Worm (Caenorhabditis elegans): ENCODE data around the gene irg-6.

- TF ChIP-seq dao-5 (tag; optimal IDR thresholded peaks at IDR 0.05) (no peak), W03F9.2 (tag; optimal IDR thresholded peaks at IDR 0.05) (no peak), him-1 (tag; optimal IDR thresholded peaks at IDR 0.05) (no peak)
These were observed 14.5 kb downstream of the irg-6 start, which contains the start of gene K08D8.10 for ce11 chrIV:12900267-12900666.

Data from whole organism, L4/young adult.